Fruit fly (Drosophila melanogaster) whole organism, embryonic: ENCODE measurements around the gene TbCMF46.

Source experiments
- Bgb ChIP-seq: fragments of 200-800 bp; sonication (Bioruptor generic); IDR thresholded peaks from 2 replicates; pipeline ENCODE4 v1.3.6; 2022; ENCODE audit warnings: missing biosample characterization, missing genetic modification characterization; ENCODE audit not compliant: partially characterized antibody
- CG10209 ChIP-seq: fragments of 200-800 bp; sonication (Bioruptor generic); optimal IDR thresholded peaks from 3 replicates; lab custom pipeline; 2017; ENCODE audit warnings: missing biosample characterization, mild to moderate bottlenecking, missing genetic modification characterization, missing genetic modification reagents
- CG10654 ChIP-seq: fragments of 200-800 bp; sonication (Bioruptor generic); optimal IDR thresholded peaks from 2 replicates; lab custom pipeline; 2016; ENCODE audit warnings: missing biosample characterization, missing genetic modification characterization
- CG10959 ChIP-seq: fragments of 200-800 bp; sonication (Bioruptor generic); IDR thresholded peaks from 2 replicates; pipeline ENCODE4 v1.3.6; 2022; ENCODE audit warnings: missing biosample characterization, missing genetic modification characterization
- CG11695 ChIP-seq: fragments of 200-800 bp; sonication (Bioruptor generic); IDR thresholded peaks from 3 replicates; pipeline ENCODE4 v1.3.6; 2022; ENCODE audit warnings: missing biosample characterization, missing genetic modification characterization
- CG12155 ChIP-seq: fragments of 200-800 bp; sonication (Bioruptor generic); optimal IDR thresholded peaks from 3 replicates; lab custom pipeline; 2016; ENCODE audit warnings: missing biosample characterization, missing genetic modification characterization
- CG12942 ChIP-seq: fragments of 200-800 bp; sonication (Bioruptor generic); optimal IDR thresholded peaks from 3 replicates; lab custom pipeline; 2016; ENCODE audit warnings: missing biosample characterization, missing genetic modification characterization
- CG14667 ChIP-seq: fragments of 200-800 bp; sonication (Bioruptor generic); IDR thresholded peaks from 2 replicates; pipeline ENCODE4 v1.3.6; 2022; ENCODE audit warnings: missing biosample characterization, missing genetic modification characterization
- CG1647 ChIP-seq: fragments of 200-800 bp; sonication (Bioruptor generic); optimal IDR thresholded peaks from 3 replicates; lab custom pipeline; 2016; ENCODE audit warnings: missing biosample characterization, missing genetic modification characterization
- CG2202 ChIP-seq: fragments of 200-800 bp; sonication (Bioruptor generic); optimal IDR thresholded peaks from 2 replicates; lab custom pipeline; 2018; ENCODE audit warnings: missing biosample characterization, mild to moderate bottlenecking, missing genetic modification characterization
- CG30403 ChIP-seq: fragments of 200-800 bp; sonication (Bioruptor generic); optimal IDR thresholded peaks from 3 replicates; lab custom pipeline; 2016; ENCODE audit warnings: missing biosample characterization, missing genetic modification characterization
- CG33557 ChIP-seq: fragments of 200-800 bp; sonication (Bioruptor generic); optimal IDR thresholded peaks from 2 replicates; lab custom pipeline; 2019; ENCODE audit warnings: missing biosample characterization, mild to moderate bottlenecking, missing genetic modification characterization, moderate library complexity
- CG3838 ChIP-seq: fragments of 200-800 bp; sonication (Bioruptor generic); optimal IDR thresholded peaks from 3 replicates; lab custom pipeline; 2016; ENCODE audit warnings: missing biosample characterization, missing genetic modification characterization
- CG3847 ChIP-seq: fragments of 200-800 bp; sonication (Bioruptor generic); IDR thresholded peaks from 2 replicates; pipeline ENCODE4 v1.3.6; 2022; ENCODE audit warnings: missing biosample characterization, missing genetic modification characterization
- CG4282 ChIP-seq: fragments of 200-800 bp; sonication (Bioruptor generic); optimal IDR thresholded peaks from 2 replicates; lab custom pipeline; 2016; ENCODE audit warnings: missing biosample characterization, missing genetic modification characterization
- CG4707 ChIP-seq: fragments of 200-800 bp; sonication (Bioruptor generic); optimal IDR thresholded peaks from 2 replicates; lab custom pipeline; 2018; ENCODE audit warnings: missing biosample characterization, mild to moderate bottlenecking, missing genetic modification characterization, moderate library complexity
- CG4854 ChIP-seq: fragments of 200-800 bp; sonication (Bioruptor generic); optimal IDR thresholded peaks from 2 replicates; lab custom pipeline; 2016; ENCODE audit warnings: missing biosample characterization, missing genetic modification characterization, inconsistent platforms
- CG5953 ChIP-seq: fragments of 200-800 bp; sonication (Bioruptor generic); IDR thresholded peaks from 2 replicates; pipeline ENCODE4 v1.3.6; 2022; ENCODE audit warnings: missing biosample characterization, missing genetic modification characterization
- CG6854 ChIP-seq: fragments of 200-800 bp; sonication (Bioruptor generic); optimal IDR thresholded peaks from 3 replicates; lab custom pipeline; 2017; ENCODE audit warnings: missing biosample characterization, mild to moderate bottlenecking, missing genetic modification characterization
- CG7372 ChIP-seq: fragments of 200-800 bp; sonication (Bioruptor generic); IDR thresholded peaks from 2 replicates; pipeline ENCODE4 v1.3.6; 2022; ENCODE audit warnings: missing biosample characterization, missing genetic modification characterization
- CG7745 ChIP-seq: fragments of 200-800 bp; sonication (Bioruptor generic); optimal IDR thresholded peaks from 2 replicates; lab custom pipeline; 2018; ENCODE audit warnings: missing biosample characterization, mild to moderate bottlenecking, missing genetic modification characterization, moderate library complexity
- CG8388 ChIP-seq: fragments of 200-800 bp; sonication (Bioruptor generic); optimal IDR thresholded peaks from 2 replicates; lab custom pipeline; 2019; ENCODE audit warnings: missing biosample characterization, mild to moderate bottlenecking, missing genetic modification characterization, moderate library complexity
- CG8924 ChIP-seq: fragments of 200-800 bp; optimal IDR thresholded peaks from 3 replicates; lab custom pipeline; 2019; ENCODE audit warnings: missing biosample characterization, mild to moderate bottlenecking, missing genetic modification characterization, moderate library complexity
- CG9876 ChIP-seq: fragments of 200-800 bp; sonication (Bioruptor generic); optimal IDR thresholded peaks from 2 replicates; lab custom pipeline; 2016; ENCODE audit warnings: missing biosample characterization, missing genetic modification characterization
- CHES-1-like ChIP-seq: fragments of 200-800 bp; sonication (Bioruptor generic); optimal IDR thresholded peaks from 2 replicates; lab custom pipeline; 2016; ENCODE audit warnings: missing biosample characterization, missing genetic modification characterization
- Drgx ChIP-seq: fragments of 200-800 bp; sonication (Bioruptor generic); IDR thresholded peaks from 2 replicates; pipeline ENCODE4 v1.3.6; 2022; ENCODE audit warnings: missing biosample characterization, missing genetic modification characterization
- Fer1 ChIP-seq: fragments of 200-800 bp; sonication (Bioruptor generic); optimal IDR thresholded peaks from 2 replicates; lab custom pipeline; 2017; ENCODE audit warnings: missing biosample characterization, mild to moderate bottlenecking, missing genetic modification characterization
- Hey ChIP-seq: fragments of 200-800 bp; sonication (Bioruptor generic); optimal IDR thresholded peaks from 3 replicates; lab custom pipeline; 2018; ENCODE audit warnings: missing biosample characterization, mild to moderate bottlenecking, missing genetic modification characterization
- HmgD ChIP-seq: fragments of 200-800 bp; sonication (Bioruptor generic); optimal IDR thresholded peaks from 3 replicates; lab custom pipeline; 2016; ENCODE audit warnings: missing biosample characterization, missing genetic modification characterization
- MBD-R2 ChIP-seq: fragments of 200-800 bp; sonication (Bioruptor generic); IDR thresholded peaks from 2 replicates; pipeline ENCODE4 v1.3.6; 2022; ENCODE audit warnings: missing biosample characterization, missing genetic modification characterization
- NfI ChIP-seq: fragments of 200-800 bp; sonication (Bioruptor generic); optimal IDR thresholded peaks from 3 replicates; lab custom pipeline; 2018; ENCODE audit warnings: missing biosample characterization, mild to moderate bottlenecking, missing genetic modification characterization, moderate library complexity
- Oli ChIP-seq: fragments of 200-800 bp; sonication (Bioruptor generic); optimal IDR thresholded peaks from 2 replicates; lab custom pipeline; 2018; ENCODE audit warnings: missing biosample characterization, mild to moderate bottlenecking, missing genetic modification characterization, moderate library complexity
- Sin3A ChIP-seq: fragments of >200 bp; optimal IDR thresholded peaks from 2 replicates; lab custom pipeline; 2018
- Sry-β ChIP-seq: fragments of 200-800 bp; sonication (Bioruptor generic); optimal IDR thresholded peaks from 2 replicates; lab custom pipeline; 2018; ENCODE audit warnings: missing biosample characterization, mild to moderate bottlenecking, missing genetic modification characterization, moderate library complexity
- TFAM ChIP-seq: fragments of 200-800 bp; sonication (Bioruptor generic); optimal IDR thresholded peaks from 2 replicates; lab custom pipeline; 2017; ENCODE audit warnings: missing biosample characterization, missing genetic modification characterization, inconsistent platforms
- Trl ChIP-seq, 3 experiments: fragments of >200 bp in 2 of 3; fragments of 200-800 bp in 1 of 3; sonication (Bioruptor generic) in 1 of 3; optimal IDR thresholded peaks; 2 replicates in 1 of 3; 3 replicates in 2 of 3; lab custom pipeline; 2016 to 2017; ENCODE audit warnings: missing biosample characterization in 1 of 3, missing genetic modification characterization in 1 of 3
- Xrp1 ChIP-seq: fragments of 200-800 bp; sonication (Bioruptor generic); IDR thresholded peaks from 2 replicates; pipeline ENCODE4 v1.3.6; 2022; ENCODE audit warnings: missing biosample characterization, missing genetic modification characterization
- amos ChIP-seq: fragments of 200-800 bp; sonication (Bioruptor generic); IDR thresholded peaks from 2 replicates; pipeline ENCODE4 v1.3.6; 2022; ENCODE audit warnings: missing biosample characterization, missing genetic modification characterization; ENCODE audit not compliant: partially characterized antibody
- ase ChIP-seq: fragments of 200-800 bp; sonication (Bioruptor generic); IDR thresholded peaks from 3 replicates; pipeline ENCODE4 v1.3.6; 2022; ENCODE audit warnings: missing biosample characterization, missing genetic modification characterization
- ato ChIP-seq: fragments of 200-800 bp; sonication (Bioruptor generic); IDR thresholded peaks from 2 replicates; pipeline ENCODE4 v1.3.6; 2022; ENCODE audit warnings: missing biosample characterization, missing genetic modification characterization; ENCODE audit not compliant: partially characterized antibody
- bcd ChIP-seq: fragments of 200-800 bp; sonication (Bioruptor generic); optimal IDR thresholded peaks from 2 replicates; lab custom pipeline; 2017; ENCODE audit warnings: missing biosample characterization, mild to moderate bottlenecking, missing genetic modification characterization
- dati ChIP-seq: fragments of 200-800 bp; sonication (Bioruptor generic); IDR thresholded peaks from 2 replicates; pipeline ENCODE4 v1.3.6; 2022; ENCODE audit warnings: missing biosample characterization, missing genetic modification characterization
- dm ChIP-seq: fragments of 200-800 bp; sonication (Bioruptor generic); optimal IDR thresholded peaks from 3 replicates; lab custom pipeline; 2016; ENCODE audit warnings: missing biosample characterization, missing genetic modification characterization
- eyg ChIP-seq: fragments of 200-800 bp; sonication (Bioruptor generic); optimal IDR thresholded peaks from 3 replicates; lab custom pipeline; 2016; ENCODE audit warnings: missing biosample characterization, missing genetic modification characterization
- ham ChIP-seq: fragments of 200-800 bp; sonication (Bioruptor generic); IDR thresholded peaks from 2 replicates; pipeline ENCODE4 v1.3.6; 2022; ENCODE audit warnings: missing biosample characterization, missing genetic modification characterization
- nau ChIP-seq: fragments of 200-800 bp; sonication (Bioruptor generic); optimal IDR thresholded peaks from 3 replicates; lab custom pipeline; 2017; ENCODE audit warnings: missing biosample characterization, mild to moderate bottlenecking, missing genetic modification characterization, missing genetic modification reagents
- pita ChIP-seq: fragments of 200-800 bp; sonication (Bioruptor generic); optimal IDR thresholded peaks from 2 replicates; lab custom pipeline; 2017; ENCODE audit warnings: missing biosample characterization, mild to moderate bottlenecking, missing genetic modification characterization
- pnt ChIP-seq: fragments of 200-800 bp; sonication (Bioruptor generic); optimal IDR thresholded peaks from 3 replicates; lab custom pipeline; 2016; ENCODE audit warnings: missing biosample characterization, missing genetic modification characterization
- sna ChIP-seq: fragments of 200-800 bp; sonication (Bioruptor generic); IDR thresholded peaks from 2 replicates; pipeline ENCODE4 v1.3.6; 2022; ENCODE audit warnings: missing biosample characterization, missing genetic modification characterization; ENCODE audit not compliant: partially characterized antibody
- unpg ChIP-seq: fragments of 200-800 bp; sonication (Bioruptor generic); optimal IDR thresholded peaks from 3 replicates; lab custom pipeline; 2018; ENCODE audit warnings: missing biosample characterization, mild to moderate bottlenecking, missing genetic modification characterization, moderate library complexity
- zfh2 ChIP-seq: fragments of 200-800 bp; sonication (Bioruptor generic); optimal IDR thresholded peaks from 2 replicates; lab custom pipeline; 2016; ENCODE audit warnings: missing biosample characterization, missing genetic modification characterization

Gene TbCMF46

dm6 chr2L:9894871-9895364 lies 29.7 kb downstream of the TbCMF46 start, which contains the start of gene Bka (continued):
- TF ChIP-seq Bgb (GFP tag; lab: Robert Waterston, UW) (peak; percentile 96), CG12155 (GFP tag; lab: Kevin White, UChicago) (peak; percentile 49), CG5953 (GFP tag; lab: Robert Waterston, UW) (no peak), ase (GFP tag; lab: Robert Waterston, UW) (no peak), dati (GFP tag; lab: Robert Waterston, UW) (no peak), ham (no peak), CG8924 (peak; percentile 85), Oli (tag; lab: Kevin White, UChicago) (peak; percentile 31), CG12942 (GFP tag; lab: Kevin White, UChicago) (no peak), HmgD (GFP tag; lab: Kevin White, UChicago) (no peak), amos (GFP tag; lab: Robert Waterston, UW) (peak; percentile 95), CG10209 (GFP tag; lab: Kevin White, UChicago) (peak; percentile 24), TFAM (GFP tag; lab: Kevin White, UChicago) (no peak), CG10654 (GFP tag; lab: Kevin White, UChicago) (no peak), CG2202 (tag; lab: Kevin White, UChicago) (peak; percentile 60), CG8388 (GFP tag; lab: Kevin White, UChicago) (peak; percentile 50), Sin3A (lab: Kevin White, UChicago) (peak; percentile 77), CG33557 (GFP tag; lab: Kevin White, UChicago) (peak; percentile 68), pnt (GFP tag; lab: Kevin White, UChicago) (no peak), CG3847 (GFP tag; lab: Robert Waterston, UW) (no peak; the same call in 1 of the 2 replicates), NfI (GFP tag; lab: Kevin White, UChicago) (peak; percentile 68), Sry-β (no peak), pita (GFP tag; lab: Kevin White, UChicago) (no peak), CG7745 (tag; lab: Kevin White, UChicago) (no peak), CG7372 (no peak), nau (GFP tag; lab: Kevin White, UChicago) (peak; percentile 65), CG4854 (GFP tag; lab: Kevin White, UChicago) (peak; percentile 29), CG1647 (no peak), CG9876 (GFP tag; lab: Kevin White, UChicago) (no peak), CG10959 (no peak), unpg (peak; percentile 54), eyg (no peak), CG14667 (GFP tag; lab: Robert Waterston, UW) (no peak), dm (GFP tag; lab: Kevin White, UChicago) (peak; percentile 91), ato (GFP tag; lab: Robert Waterston, UW) (peak; percentile 91), CG3838 (GFP tag; lab: Kevin White, UChicago) (no peak), CG6854 (GFP tag; lab: Kevin White, UChicago) (no peak), MBD-R2 (GFP tag; lab: Robert Waterston, UW) (peak; percentile 65), CG4707 (GFP tag; lab: Kevin White, UChicago) (peak; percentile 37), CG11695 (GFP tag; lab: Robert Waterston, UW) (no peak), Fer1 (GFP tag; lab: Kevin White, UChicago) (peak; percentile 81), sna (GFP tag; lab: Robert Waterston, UW) (peak; percentile 99), Xrp1 (GFP tag; lab: Robert Waterston, UW) (no peak), Trl (optimal IDR thresholded peaks at IDR 0.05; lab: Kevin White, UChicago) (no peak), Trl (GFP tag; optimal IDR thresholded peaks at IDR 0.05; lab: Kevin White, UChicago) (peak; percentile 25), bcd (GFP tag; lab: Kevin White, UChicago) (peak; percentile 48), CG4282 (no peak), CHES-1-like (GFP tag; lab: Kevin White, UChicago) (no peak), Hey (tag; lab: Kevin White, UChicago) (no peak), CG30403 (peak; percentile 26), zfh2 (GFP tag; lab: Kevin White, UChicago) (no peak), Drgx (GFP tag; lab: Robert Waterston, UW) (no peak)
